Fruit fly (Drosophila melanogaster): ENCODE results near the gene CG1239.

Gene CG1239

DNA sequence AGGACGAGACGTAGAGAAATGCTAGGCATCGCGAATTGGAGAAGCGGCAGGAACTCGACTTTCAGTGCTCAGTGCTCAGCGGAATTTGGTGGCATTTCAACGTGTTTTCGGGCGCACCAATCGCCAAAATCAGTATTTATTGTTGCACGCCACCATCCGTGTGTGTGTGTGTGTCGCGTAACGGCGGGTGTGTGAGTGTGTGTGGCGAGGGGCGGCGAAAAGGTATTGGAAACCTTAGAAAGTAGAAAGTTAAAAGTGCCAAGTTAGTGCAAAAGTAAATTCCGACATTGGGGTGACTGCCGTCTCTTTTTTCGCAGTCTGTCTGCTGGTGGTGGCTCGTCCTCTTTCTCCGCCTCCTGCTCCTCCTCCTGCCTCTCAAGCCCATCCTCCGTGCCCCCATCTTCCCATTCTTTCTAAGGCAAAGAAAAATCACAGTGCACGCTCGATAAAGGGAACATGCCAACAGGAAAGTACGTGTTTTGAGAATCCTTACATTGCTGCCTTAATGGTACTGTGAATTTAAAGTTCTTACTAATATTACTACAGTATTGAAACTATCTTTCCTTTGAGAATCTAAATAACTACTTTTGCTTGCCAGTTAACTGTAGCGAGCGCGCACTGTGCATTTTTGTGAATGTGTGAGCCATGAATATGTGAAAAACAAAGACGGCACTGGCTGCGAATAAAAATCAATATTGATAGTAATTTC, 47.1 kb upstream of the CG1239 start (continued):
- TF ChIP-seq ATbp (GFP tag; optimal IDR thresholded peaks at IDR 0.05) (peak; percentile 52), Sry-β (GFP tag; optimal IDR thresholded peaks at IDR 0.05) (no peak), Dad (GFP tag; optimal IDR thresholded peaks at IDR 0.05) (no peak), Rx (GFP tag; IDR thresholded peaks at IDR 0.05) (no peak), gem (tag; optimal IDR thresholded peaks at IDR 0.05) (peak; percentile 70), vnd (GFP tag; IDR thresholded peaks at IDR 0.05; ENCODE audit: partially characterized antibody) (no peak), emc (GFP tag; optimal IDR thresholded peaks at IDR 0.05) (no peak), CG18011 (GFP tag; optimal IDR thresholded peaks at IDR 0.05) (no peak), lab (GFP tag; optimal IDR thresholded peaks at IDR 0.05) (peak; percentile 75), sima (GFP tag; optimal IDR thresholded peaks at IDR 0.05) (no peak), Neu2 (GFP tag; optimal IDR thresholded peaks at IDR 0.05; ENCODE audit: borderline replicate concordance) (no peak), CG2712 (tag; optimal IDR thresholded peaks at IDR 0.05) (peak; percentile 61), Aef1 (GFP tag; IDR thresholded peaks at IDR 0.05) (peak; percentile 23; the same call in 1 of the 3 replicates), hth (optimal IDR thresholded peaks at IDR 0.05) (no peak), CkIIα-i1 (GFP tag; IDR thresholded peaks at IDR 0.05) (no peak), Asciz (GFP tag; optimal IDR thresholded peaks at IDR 0.05) (no peak), HmgD (GFP tag; optimal IDR thresholded peaks at IDR 0.05) (no peak), otp (GFP tag; IDR thresholded peaks at IDR 0.05) (0 out of 3 replicates have a peak, but pooled peaks have one; percentile 35), Max (GFP tag; optimal IDR thresholded peaks at IDR 0.05) (no peak), Dref (GFP tag; IDR thresholded peaks at IDR 0.05) (no peak), CG33213 (GFP tag; optimal IDR thresholded peaks at IDR 0.05) (peak; percentile 24), pita (GFP tag; optimal IDR thresholded peaks at IDR 0.05) (no peak), lbe (GFP tag; optimal IDR thresholded peaks at IDR 0.05) (no peak), ac (GFP tag; optimal IDR thresholded peaks at IDR 0.05) (no peak), CG18619 (GFP tag; optimal IDR thresholded peaks at IDR 0.05) (peak; percentile 34), kah (GFP tag; optimal IDR thresholded peaks at IDR 0.05) (no peak), Dp (GFP tag; optimal IDR thresholded peaks at IDR 0.05) (no peak), gcm2 (GFP tag; optimal IDR thresholded peaks at IDR 0.05) (no peak), HLH4C (GFP tag; IDR thresholded peaks at IDR 0.05; ENCODE audit: partially characterized antibody) (no peak), prd (optimal IDR thresholded peaks at IDR 0.05) (no peak), prd (GFP tag; IDR thresholded peaks at IDR 0.05) (peak; percentile 66; the same call in 2 of the 3 replicates), twi (tag; optimal IDR thresholded peaks at IDR 0.05) (no peak), BtbVII (GFP tag; optimal IDR thresholded peaks at IDR 0.05) (peak; percentile 25), CG8388 (GFP tag; optimal IDR thresholded peaks at IDR 0.05) (no peak), CG18599 (GFP tag; optimal IDR thresholded peaks at IDR 0.05) (peak; percentile 81), lola (GFP tag; optimal IDR thresholded peaks at IDR 0.05) (peak in 1 of 3 experiments; percentile 8), ham (GFP tag; IDR thresholded peaks at IDR 0.05) (no peak), inv (GFP tag; IDR thresholded peaks at IDR 0.05; ENCODE audit: partially characterized antibody) (no peak), CG9876 (GFP tag; optimal IDR thresholded peaks at IDR 0.05) (no peak), tll (GFP tag; optimal IDR thresholded peaks at IDR 0.05) (no peak), Lhr (GFP tag; optimal IDR thresholded peaks at IDR 0.05) (no peak), CG4424 (GFP tag; optimal IDR thresholded peaks at IDR 0.05) (peak; percentile 24), sisA (GFP tag; IDR thresholded peaks at IDR 0.05) (peak; percentile 59), CG10274 (GFP tag; optimal IDR thresholded peaks at IDR 0.05) (no peak), Spps (tag; optimal IDR thresholded peaks at IDR 0.05) (no peak), CG4854 (GFP tag; optimal IDR thresholded peaks at IDR 0.05) (no peak), CG18764 (GFP tag; optimal IDR thresholded peaks at IDR 0.05) (no peak), CG15479 (GFP tag; optimal IDR thresholded peaks at IDR 0.05) (no peak), Dip2 (GFP tag; IDR thresholded peaks at IDR 0.05) (no peak)
